Fruit fly (Drosophila melanogaster) whole organism, embryonic: Measurements from ENCODE around the gene RpS15Aa.

Experiments used
- Abd-B ChIP-seq: fragments of 200-800 bp; sonication (Bioruptor generic); optimal IDR thresholded peaks from 2 replicates; lab custom pipeline; 2018; ENCODE audit warnings: missing biosample characterization, mild to moderate bottlenecking, missing genetic modification characterization, moderate library complexity
- CG10209 ChIP-seq: fragments of 200-800 bp; sonication (Bioruptor generic); optimal IDR thresholded peaks from 3 replicates; lab custom pipeline; 2017; ENCODE audit warnings: missing biosample characterization, mild to moderate bottlenecking, missing genetic modification characterization, missing genetic modification reagents
- CG10267 ChIP-seq: fragments of 200-800 bp; sonication (Bioruptor generic); optimal IDR thresholded peaks from 2 replicates; lab custom pipeline; 2018; ENCODE audit warnings: missing biosample characterization, mild to moderate bottlenecking, missing genetic modification characterization, moderate library complexity
- CG11093 ChIP-seq: fragments of 200-800 bp; sonication (Bioruptor generic); IDR thresholded peaks from 3 replicates; pipeline ENCODE4 v1.3.6; 2022; ENCODE audit warnings: missing biosample characterization, missing genetic modification characterization
- CG12155 ChIP-seq: fragments of 200-800 bp; sonication (Bioruptor generic); optimal IDR thresholded peaks from 3 replicates; lab custom pipeline; 2016; ENCODE audit warnings: missing biosample characterization, missing genetic modification characterization
- CG1233 ChIP-seq: fragments of 200-800 bp; sonication (Bioruptor generic); optimal IDR thresholded peaks from 4 replicates; lab custom pipeline; 2018; ENCODE audit warnings: missing biosample characterization, mild to moderate bottlenecking, missing genetic modification characterization
- CG13287 ChIP-seq: fragments of 200-800 bp; sonication (Bioruptor generic); IDR thresholded peaks from 2 replicates; pipeline ENCODE4 v1.3.6; 2022; ENCODE audit warnings: missing biosample characterization, missing genetic modification characterization; ENCODE audit not compliant: partially characterized antibody
- CG13296 ChIP-seq: fragments of 200-800 bp; sonication (Bioruptor generic); optimal IDR thresholded peaks from 3 replicates; lab custom pipeline; 2018; ENCODE audit warnings: missing biosample characterization, mild to moderate bottlenecking, missing genetic modification characterization
- CG14710 ChIP-seq: fragments of 200-800 bp; sonication (Bioruptor generic); optimal IDR thresholded peaks from 3 replicates; lab custom pipeline; 2019; ENCODE audit warnings: missing biosample characterization, mild to moderate bottlenecking, missing genetic modification characterization, moderate library complexity
- CG15011 ChIP-seq: fragments of 200-800 bp; sonication (Bioruptor generic); optimal IDR thresholded peaks from 3 replicates; lab custom pipeline; 2018; ENCODE audit warnings: missing biosample characterization, mild to moderate bottlenecking, missing genetic modification characterization
- CG15514 ChIP-seq: fragments of 200-800 bp; sonication (Bioruptor generic); optimal IDR thresholded peaks from 3 replicates; lab custom pipeline; 2017; ENCODE audit warnings: missing biosample characterization, missing genetic modification characterization, mild to moderate bottlenecking, moderate library complexity, missing genetic modification reagents
- CG17186 ChIP-seq: fragments of 200-800 bp; sonication (Bioruptor generic); optimal IDR thresholded peaks from 3 replicates; lab custom pipeline; 2017; ENCODE audit warnings: missing biosample characterization, missing genetic modification reagents, missing genetic modification characterization
- CG17361 ChIP-seq: fragments of 200-800 bp; sonication (Bioruptor generic); IDR thresholded peaks from 3 replicates; pipeline ENCODE4 v1.3.6; 2022; ENCODE audit warnings: missing biosample characterization, missing genetic modification characterization
- CG4328 ChIP-seq: fragments of 200-800 bp; sonication (Bioruptor generic); optimal IDR thresholded peaks from 3 replicates; lab custom pipeline; 2017; ENCODE audit warnings: missing biosample characterization, missing genetic modification reagents, missing genetic modification characterization
- CG4617 ChIP-seq: fragments of 200-800 bp; sonication (Bioruptor generic); optimal IDR thresholded peaks from 3 replicates; lab custom pipeline; 2016; ENCODE audit warnings: missing biosample characterization, missing genetic modification characterization, borderline replicate concordance
- CG4820 ChIP-seq: fragments of 200-800 bp; sonication (Bioruptor generic); optimal IDR thresholded peaks from 3 replicates; lab custom pipeline; 2016; ENCODE audit warnings: missing biosample characterization, missing genetic modification characterization
- CG7271 ChIP-seq: fragments of 200-800 bp; sonication (Bioruptor generic); optimal IDR thresholded peaks from 2 replicates; lab custom pipeline; 2018; ENCODE audit warnings: missing biosample characterization, mild to moderate bottlenecking, missing genetic modification characterization, moderate library complexity
- CG7928 ChIP-seq: fragments of 200-800 bp; sonication (Bioruptor generic); optimal IDR thresholded peaks from 2 replicates; lab custom pipeline; 2017; ENCODE audit warnings: missing biosample characterization, mild to moderate bottlenecking, missing genetic modification characterization
- CG8290 ChIP-seq, 3 experiments: fragments of 200-800 bp; sonication (Bioruptor generic); optimal IDR thresholded peaks; 2 replicates each; lab custom pipeline; 2016 to 2019; ENCODE audit warnings: missing biosample characterization in 3 of 3, missing genetic modification characterization in 3 of 3, mild to moderate bottlenecking in 2 of 3, moderate library complexity in 1 of 3
- CG9797 ChIP-seq: fragments of 200-800 bp; sonication (Bioruptor generic); optimal IDR thresholded peaks from 3 replicates; lab custom pipeline; 2018; ENCODE audit warnings: missing biosample characterization, mild to moderate bottlenecking, missing genetic modification characterization
- CTCF ChIP-seq: fragments of 200-800 bp; sonication (Bioruptor generic); optimal IDR thresholded peaks from 2 replicates; lab custom pipeline; 2017; ENCODE audit warnings: missing biosample characterization, mild to moderate bottlenecking, missing genetic modification characterization, moderate library complexity
- Chrac-16 ChIP-seq: fragments of 200-800 bp; sonication (Bioruptor generic); optimal IDR thresholded peaks from 3 replicates; lab custom pipeline; 2016; ENCODE audit warnings: missing biosample characterization, missing genetic modification characterization
- CoRest ChIP-seq: fragments of 200-800 bp; sonication (Bioruptor generic); optimal IDR thresholded peaks from 3 replicates; lab custom pipeline; 2018; ENCODE audit warnings: missing biosample characterization, mild to moderate bottlenecking, missing genetic modification characterization, moderate library complexity
- Dfd ChIP-seq, 2 experiments: fragments of >200 bp; optimal IDR thresholded peaks; 2 replicates each; lab custom pipeline; 2017; ENCODE audit warnings: missing biosample characterization in 2 of 2, missing genetic modification characterization in 2 of 2
- Ets65A ChIP-seq: fragments of 200-800 bp; sonication (Bioruptor generic); peaks from one replicate; lab custom pipeline; 2016; ENCODE audit warnings: missing biosample characterization, missing genetic modification characterization
- Ets97D ChIP-seq: fragments of 200-800 bp; sonication (Bioruptor generic); optimal IDR thresholded peaks from 3 replicates; lab custom pipeline; 2016; ENCODE audit warnings: missing biosample characterization, missing genetic modification characterization
- Hsf ChIP-seq: fragments of 200-800 bp; sonication (Bioruptor generic); optimal IDR thresholded peaks from 3 replicates; lab custom pipeline; 2016; ENCODE audit warnings: missing biosample characterization, missing genetic modification characterization
- MTF-1 ChIP-seq: fragments of 200-800 bp; sonication (Bioruptor generic); optimal IDR thresholded peaks from 2 replicates; lab custom pipeline; 2018; ENCODE audit warnings: missing biosample characterization, mild to moderate bottlenecking, missing genetic modification characterization, borderline replicate concordance
- Med ChIP-seq: fragments of 200-800 bp; sonication (Bioruptor generic); peaks from one replicate; lab custom pipeline; 2016; ENCODE audit warnings: missing biosample characterization, missing genetic modification characterization, mild to moderate bottlenecking, inconsistent platforms, moderate library complexity
- Neu2 ChIP-seq: fragments of 200-800 bp; sonication (Bioruptor generic); optimal IDR thresholded peaks from 3 replicates; lab custom pipeline; 2016; ENCODE audit warnings: missing biosample characterization, missing genetic modification characterization, borderline replicate concordance
- NfI ChIP-seq: fragments of 200-800 bp; sonication (Bioruptor generic); optimal IDR thresholded peaks from 3 replicates; lab custom pipeline; 2018; ENCODE audit warnings: missing biosample characterization, mild to moderate bottlenecking, missing genetic modification characterization, moderate library complexity
- PHDP ChIP-seq: fragments of 200-800 bp; sonication (Bioruptor generic); optimal IDR thresholded peaks from 3 replicates; lab custom pipeline; 2018; ENCODE audit warnings: missing biosample characterization, mild to moderate bottlenecking, missing genetic modification characterization, moderate library complexity
- Pdp1 ChIP-seq, 2 experiments: fragments of 200-800 bp; sonication (Bioruptor generic); optimal IDR thresholded peaks; 3 replicates each; lab custom pipeline; 2016; ENCODE audit warnings: missing biosample characterization in 2 of 2, missing genetic modification characterization in 2 of 2, mild to moderate bottlenecking in 1 of 2, moderate library complexity in 1 of 2
- Vsx1 ChIP-seq: fragments of 200-800 bp; sonication (Bioruptor generic); optimal IDR thresholded peaks from 2 replicates; lab custom pipeline; 2017; ENCODE audit warnings: missing biosample characterization, mild to moderate bottlenecking, missing genetic modification characterization, missing genetic modification reagents
- ci ChIP-seq: fragments of 200-800 bp; sonication (Bioruptor generic); IDR thresholded peaks from 3 replicates; pipeline ENCODE4 v1.3.6; 2022; ENCODE audit warnings: missing biosample characterization, missing genetic modification characterization
- dmrt99B ChIP-seq: fragments of 200-800 bp; sonication (Bioruptor generic); optimal IDR thresholded peaks from 2 replicates; lab custom pipeline; 2018; ENCODE audit warnings: missing biosample characterization, mild to moderate bottlenecking, missing genetic modification characterization, moderate library complexity
- ems ChIP-seq: fragments of 200-800 bp; sonication (Bioruptor generic); optimal IDR thresholded peaks from 3 replicates; lab custom pipeline; 2016; ENCODE audit warnings: missing biosample characterization, missing genetic modification characterization
- exex ChIP-seq: fragments of 200-800 bp; sonication (Bioruptor generic); optimal IDR thresholded peaks from 4 replicates; lab custom pipeline; 2018; ENCODE audit warnings: missing biosample characterization, mild to moderate bottlenecking, missing genetic modification characterization, moderate library complexity
- fru ChIP-seq: fragments of >200 bp; optimal IDR thresholded peaks from 2 replicates; lab custom pipeline; 2017
- gem ChIP-seq: fragments of 200-800 bp; sonication (Bioruptor generic); optimal IDR thresholded peaks from 2 replicates; lab custom pipeline; 2019; ENCODE audit warnings: missing biosample characterization, mild to moderate bottlenecking, missing genetic modification characterization, moderate library complexity
- nom ChIP-seq: fragments of 200-800 bp; sonication (Bioruptor generic); optimal IDR thresholded peaks from 2 replicates; lab custom pipeline; 2017; ENCODE audit warnings: missing biosample characterization, missing genetic modification characterization, mild to moderate bottlenecking, moderate library complexity, missing genetic modification reagents
- phol ChIP-seq: fragments of 200-800 bp; sonication (Bioruptor generic); optimal IDR thresholded peaks from 3 replicates; lab custom pipeline; 2018; ENCODE audit warnings: missing biosample characterization, mild to moderate bottlenecking, missing genetic modification characterization, moderate library complexity
- ranshi ChIP-seq: fragments of 200-800 bp; sonication (Bioruptor generic); IDR thresholded peaks from 2 replicates; pipeline ENCODE4 v1.3.6; 2022; ENCODE audit warnings: missing biosample characterization, missing genetic modification characterization
- scrt ChIP-seq: fragments of 200-800 bp; sonication (Bioruptor generic); optimal IDR thresholded peaks from 2 replicates; lab custom pipeline; 2018; ENCODE audit warnings: missing biosample characterization, mild to moderate bottlenecking, missing genetic modification characterization, moderate library complexity
- so ChIP-seq: fragments of 200-800 bp; sonication (Bioruptor generic); IDR thresholded peaks from 3 replicates; pipeline ENCODE4 v1.3.6; 2022; ENCODE audit warnings: missing biosample characterization, missing genetic modification characterization
- sug ChIP-seq: fragments of 200-800 bp; optimal IDR thresholded peaks from 2 replicates; lab custom pipeline; 2019; ENCODE audit warnings: missing biosample characterization, mild to moderate bottlenecking, missing genetic modification characterization, moderate library complexity
- tin ChIP-seq: fragments of 200-800 bp; sonication (Bioruptor generic); optimal IDR thresholded peaks from 3 replicates; lab custom pipeline; 2016; ENCODE audit warnings: missing biosample characterization, missing genetic modification characterization
- unc-4 ChIP-seq: fragments of 200-800 bp; sonication (Bioruptor generic); IDR thresholded peaks from 2 replicates; pipeline ENCODE4 v1.3.6; 2022; ENCODE audit warnings: missing biosample characterization, missing genetic modification characterization; ENCODE audit not compliant: partially characterized antibody

RpS15Aa gene

dm6 chrX:13384583-13385342, 47.3 kb upstream of the RpS15Aa start, which contains the start of the genes Rbp1-like and Tim9a (continued):
- TF ChIP-seq CG10267 (tag; lab: Kevin White, UChicago) (peak; percentile 97), CG8290 (GFP tag; optimal IDR thresholded peaks at IDR 0.05; lab: Kevin White, UChicago) (peak; percentile 82), CG8290 (tag; optimal IDR thresholded peaks at IDR 0.05; lab: Kevin White, UChicago) (peak in 1 of 2 experiments; percentile 43), Vsx1 (GFP tag; lab: Kevin White, UChicago) (peak; percentile 22), CG17361 (GFP tag; lab: Robert Waterston, UW) (peak; percentile 61; the same call in 1 of the 3 replicates), CG12155 (GFP tag; lab: Kevin White, UChicago) (peak; percentile 54), NfI (peak; percentile 41), CTCF (GFP tag; lab: Kevin White, UChicago) (peak; percentile 24), CG13296 (GFP tag; lab: Kevin White, UChicago) (peak; percentile 41), tin (GFP tag; lab: Kevin White, UChicago) (peak; percentile 13), CG14710 (tag; lab: Kevin White, UChicago) (peak; percentile 83), PHDP (tag; lab: Kevin White, UChicago) (peak; percentile 3), unc-4 (GFP tag; lab: Robert Waterston, UW) (peak; percentile 76), CG15514 (peak; percentile 71), Med (GFP tag; lab: Kevin White, UChicago) (peak; percentile 79), dmrt99B (peak; percentile 19), gem (tag; lab: Kevin White, UChicago) (peak; percentile 53), sug (peak; percentile 70), ems (no peak), Ets97D (GFP tag; lab: Kevin White, UChicago) (peak; percentile 36), Chrac-16 (GFP tag; lab: Kevin White, UChicago) (peak; percentile 4), CG13287 (GFP tag; lab: Robert Waterston, UW) (peak; percentile 81), Ets65A (GFP tag; lab: Kevin White, UChicago) (peak; percentile 41), ranshi (GFP tag; lab: Robert Waterston, UW) (0 out of 2 replicates have a peak, but pooled peaks have one; percentile 12), so (GFP tag; lab: Robert Waterston, UW) (no peak), Neu2 (no peak), CG9797 (GFP tag; lab: Kevin White, UChicago) (peak; percentile 39), CG7928 (GFP tag; lab: Kevin White, UChicago) (peak; percentile 38), Dfd (GFP tag; optimal IDR thresholded peaks at IDR 0.05; lab: Kevin White, UChicago) (no peak), nom (GFP tag; lab: Kevin White, UChicago) (peak; percentile 14), CG4820 (peak; percentile 18), CG4617 (GFP tag; lab: Kevin White, UChicago) (peak; percentile 50), Pdp1 (GFP tag; optimal IDR thresholded peaks at IDR 0.05; lab: Kevin White, UChicago) (peak in 1 of 2 experiments; percentile 64), ci (GFP tag; lab: Robert Waterston, UW) (no peak), fru (lab: Kevin White, UChicago) (no peak), CG15011 (GFP tag; lab: Kevin White, UChicago) (peak; percentile 41), Abd-B (GFP tag; lab: Kevin White, UChicago) (peak; percentile 19), CG4328 (peak; percentile 22), exex (tag; lab: Kevin White, UChicago) (peak; percentile 9), Hsf (GFP tag; lab: Kevin White, UChicago) (peak; percentile 9), MTF-1 (GFP tag; lab: Kevin White, UChicago) (no peak), CG17186 (peak; percentile 77), CG10209 (GFP tag; lab: Kevin White, UChicago) (peak; percentile 28), CG1233 (GFP tag; lab: Kevin White, UChicago) (peak; percentile 43), CoRest (tag; lab: Kevin White, UChicago) (peak; percentile 56), CG7271 (tag; lab: Kevin White, UChicago) (peak; percentile 36), CG11093 (GFP tag; lab: Robert Waterston, UW) (no peak), phol (tag; lab: Kevin White, UChicago) (peak; percentile 99), scrt (GFP tag; lab: Kevin White, UChicago) (no peak)
